Worm (Caenorhabditis elegans): ENCODE measurements around the gene trp-1.

Gene trp-1

ce11 chrIII:8575359-8576101 lies 40.6 kb downstream of the trp-1 start:
- no peak for TF ChIP-seq unc-62 (GFP tag; optimal IDR thresholded peaks at IDR 0.05)

- TF ChIP-seq unc-62 (GFP tag; optimal IDR thresholded peaks at IDR 0.05) = no peak
Measured at ce11 chrIII:8577534-8577933, 42.6 kb downstream of the trp-1 start.

ce11 chrIII:8578381-8578780 lies 43.5 kb downstream of the trp-1 start:
- no peak for TF ChIP-seq unc-62 (GFP tag; optimal IDR thresholded peaks at IDR 0.05)

- TF ChIP-seq unc-62 (GFP tag; optimal IDR thresholded peaks at IDR 0.05) = no peak
Measured at ce11 chrIII:8579367-8579766, 44.4 kb downstream of the trp-1 start.

ce11 chrIII:8580802-8581201 lies 45.9 kb downstream of the trp-1 start, which contains the start of gene doxa-1:
Gene doxa-1 (plus strand): TSS chrIII:8581102.
- TF ChIP-seq unc-62 (GFP tag; optimal IDR thresholded peaks at IDR 0.05) = no peak

- no peak for TF ChIP-seq unc-62 (GFP tag; optimal IDR thresholded peaks at IDR 0.05)
Measured at ce11 chrIII:8588592-8589153, 53.7 kb downstream of the trp-1 start, which contains the start of gene glr-1. Gene glr-1 (minus strand): TSS chrIII:8588642.

ce11 chrIII:8589195-8589594 lies 54.3 kb downstream of the trp-1 start, which contains the start of gene fip-3:
Gene fip-3 (minus strand): TSS chrIII:8589488.
- no peak for TF ChIP-seq unc-62 (GFP tag; optimal IDR thresholded peaks at IDR 0.05)

ce11 chrIII:8590882-8591281 lies 56.0 kb downstream of the trp-1 start, which contains the start of gene fipr-16:
Gene fipr-16 (minus strand): TSS chrIII:8590982.
- no peak for TF ChIP-seq unc-62 (GFP tag; optimal IDR thresholded peaks at IDR 0.05)

Data from whole organism, dauer.